Fruit fly (Drosophila melanogaster) S2 (cell line): ENCODE data around the gene dlp.

Source experiments
- CG8478 ChIP-seq: fragments of >200 bp; optimal IDR thresholded peaks from 2 replicates; lab custom pipeline; 2018
- CTCF ChIP-seq, 2 experiments: fragments of >200 bp; optimal IDR thresholded peaks; 2 replicates each; lab custom pipeline; 2018

- TF ChIP-seq CG8478 (lab: Kevin White, UChicago) (no peak), CTCF (optimal IDR thresholded peaks at IDR 0.05; lab: Kevin White, UChicago) (no peak)
Observed at dm6 chr3L:14664390-14664789, 32.0 kb downstream of the dlp start.
